Fruit fly (Drosophila melanogaster): ENCODE results near the gene SoxN.

DNA sequence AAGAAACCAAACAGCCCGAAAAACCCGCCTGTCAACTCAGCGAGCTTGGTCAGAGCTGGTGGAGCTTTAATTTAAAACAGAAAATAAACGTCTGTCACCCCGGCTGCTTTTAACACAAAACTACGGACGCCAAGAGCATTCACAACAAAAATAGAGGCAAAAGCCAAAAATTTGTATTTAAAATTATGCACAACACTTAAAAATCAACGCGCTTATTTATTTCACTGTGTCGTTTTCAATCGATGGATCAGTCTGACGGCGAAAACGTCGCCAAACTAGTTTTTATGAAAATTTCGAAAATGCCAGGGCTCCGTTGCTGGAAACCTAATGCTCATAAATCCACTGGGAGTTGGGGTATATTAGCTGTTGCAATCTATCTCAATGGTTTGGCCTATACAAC is 15.3 kb downstream of the SoxN start:
- TF ChIP-seq CG8478 (optimal IDR thresholded peaks at IDR 0.05) (no peak), CTCF (optimal IDR thresholded peaks at IDR 0.05) (no peak)

All from S2 (cell line).